Worm (Caenorhabditis elegans) whole organism, L4 larva: ENCODE data around the gene rack-1.

Experiments
- aha-1 ChIP-seq: fragments of 150-350 bp; peaks from one replicate; lab custom pipeline; 2014; ENCODE audit warnings: missing biosample characterization, missing genetic modification characterization
- ceh-44 ChIP-seq: fragments of 200-800 bp; sonication (Bioruptor generic); IDR thresholded peaks from 2 replicates; pipeline ENCODE4 v1.3.6; 2022; ENCODE audit warnings: missing genetic modification reagents, missing genetic modification characterization, missing compliant biosample characterization
- ces-1 ChIP-seq: fragments of 150-350 bp; sonication (generic microtip); optimal IDR thresholded peaks from 4 replicates; lab custom pipeline; 2014; ENCODE audit warnings: missing biosample characterization, missing genetic modification reagents, missing genetic modification characterization
- cey-2 ChIP-seq: sonication (generic microtip); optimal IDR thresholded peaks from 3 replicates; lab custom pipeline; 2017; ENCODE audit warnings: missing genetic modification characterization, mild to moderate bottlenecking, missing compliant biosample characterization, antibody characterized with exemption, borderline replicate concordance; ENCODE audit not compliant: insufficient read depth
- dmd-6 ChIP-seq: fragments of 200-800 bp; sonication (Bioruptor generic); IDR thresholded peaks from 2 replicates; pipeline ENCODE4 v1.3.6; 2022; ENCODE audit warnings: missing genetic modification reagents, missing genetic modification characterization, missing compliant biosample characterization
- dmd-9 ChIP-seq: fragments of 200-800 bp; sonication (Bioruptor generic); IDR thresholded peaks from 2 replicates; pipeline ENCODE4 v1.3.6; 2022; ENCODE audit warnings: missing genetic modification reagents, missing genetic modification characterization, missing compliant biosample characterization
- dpl-1 ChIP-seq: fragments of 150-350 bp; optimal IDR thresholded peaks from 2 replicates; lab custom pipeline; 2014; ENCODE audit warnings: missing biosample characterization, missing genetic modification reagents, missing genetic modification characterization
- fkh-10 ChIP-seq: fragments of 150-350 bp; optimal IDR thresholded peaks from 2 replicates; lab custom pipeline; 2014; ENCODE audit warnings: missing biosample characterization, missing genetic modification reagents, missing genetic modification characterization
- lin-13 ChIP-seq: fragments of 150-350 bp; optimal IDR thresholded peaks from 2 replicates; lab custom pipeline; 2014; ENCODE audit warnings: missing biosample characterization, missing genetic modification reagents, missing genetic modification characterization
- lin-38 ChIP-seq: fragments of 200-800 bp; sonication (Bioruptor generic); IDR thresholded peaks from 2 replicates; pipeline ENCODE4 v1.3.6; 2022; ENCODE audit warnings: missing genetic modification reagents, missing genetic modification characterization, missing compliant biosample characterization
- mdt-29 ChIP-seq: fragments of 200-800 bp; sonication (Bioruptor generic); IDR thresholded peaks from 2 replicates; pipeline ENCODE4 v1.3.6; 2022; ENCODE audit warnings: missing genetic modification reagents, missing genetic modification characterization, missing compliant biosample characterization
- mes-2 ChIP-seq: sonication (generic microtip); optimal IDR thresholded peaks from 2 replicates; lab custom pipeline; 2016; ENCODE audit warnings: missing genotype, mild to moderate bottlenecking, missing genetic modification characterization, missing compliant biosample characterization; ENCODE audit not compliant: poor library complexity, severe bottlenecking
- mxl-2 ChIP-seq: fragments of 200-800 bp; sonication (Bioruptor generic); conservative IDR thresholded peaks from 2 replicates; pipeline ENCODE4 v1.3.6; 2022; ENCODE audit warnings: missing genetic modification reagents, missing genetic modification characterization, missing compliant biosample characterization
- nhr-25 ChIP-seq: sonication (generic microtip); optimal IDR thresholded peaks from 2 replicates; lab custom pipeline; 2017; ENCODE audit warnings: missing genetic modification characterization, mild to moderate bottlenecking, missing compliant biosample characterization, antibody characterized with exemption, moderate library complexity, borderline replicate concordance; ENCODE audit not compliant: insufficient read depth
- nhr-28 ChIP-seq: fragments of 150-350 bp; optimal IDR thresholded peaks from 2 replicates; lab custom pipeline; 2014; ENCODE audit warnings: missing biosample characterization, missing genetic modification characterization
- nhr-42 ChIP-seq: fragments of 200-800 bp; sonication (Bioruptor generic); IDR thresholded peaks from 2 replicates; pipeline ENCODE4 v1.3.6; 2022; ENCODE audit warnings: missing genetic modification characterization, missing compliant biosample characterization
- nhr-48 ChIP-seq: sonication (generic microtip); optimal IDR thresholded peaks from 2 replicates; lab custom pipeline; 2016; ENCODE audit warnings: mild to moderate bottlenecking, missing genetic modification characterization, missing compliant biosample characterization
- nhr-77 ChIP-seq: fragments of 150-350 bp; optimal IDR thresholded peaks from 2 replicates; lab custom pipeline; 2014; ENCODE audit warnings: missing biosample characterization, missing genetic modification characterization
- pha-4 ChIP-seq, 2 experiments: fragments of 150-350 bp in 1 of 2; fragments of 200-800 bp in 1 of 2; sonication (Bioruptor generic) in 1 of 2; IDR thresholded peaks in 1 of 2; optimal IDR thresholded peaks in 1 of 2; 2 replicates each; pipeline versions ENCODE4 v1.3.6 to Lab custom; 2014 to 2022; ENCODE audit warnings: missing genetic modification characterization in 2 of 2, missing genetic modification reagents in 2 of 2, missing biosample characterization in 1 of 2, missing compliant biosample characterization in 1 of 2
- php-3 ChIP-seq: fragments of 200-800 bp; sonication (Bioruptor generic); IDR thresholded peaks from 2 replicates; pipeline ENCODE4 v1.3.6; 2022; ENCODE audit warnings: missing genetic modification reagents, missing genetic modification characterization, missing compliant biosample characterization
- rbr-2 ChIP-seq: sonication (generic microtip); optimal IDR thresholded peaks from 2 replicates; lab custom pipeline; 2016; ENCODE audit warnings: missing genotype, missing genetic modification characterization, missing compliant biosample characterization
- skn-1 ChIP-seq: fragments of 150-350 bp; optimal IDR thresholded peaks from 2 replicates; lab custom pipeline; 2014; ENCODE audit warnings: missing biosample characterization, missing genetic modification characterization
- spr-1 ChIP-seq: sonication (generic microtip); optimal IDR thresholded peaks from 2 replicates; lab custom pipeline; 2016; ENCODE audit warnings: mild to moderate bottlenecking, missing genetic modification characterization, missing compliant biosample characterization
- tag-97 ChIP-seq: fragments of 200-800 bp; sonication (Bioruptor generic); IDR thresholded peaks from 2 replicates; pipeline ENCODE4 v1.3.6; 2022; ENCODE audit warnings: missing genetic modification characterization, missing compliant biosample characterization
- unc-130 ChIP-seq: sonication (generic microtip); optimal IDR thresholded peaks from 2 replicates; lab custom pipeline; 2016; ENCODE audit warnings: missing genetic modification reagents, missing genetic modification characterization, missing compliant biosample characterization
- unc-62 ChIP-seq, 3 experiments: fragments of 150-350 bp in 1 of 3; sonication (generic microtip); optimal IDR thresholded peaks in 2 of 3; peaks in 1 of 3; 1 replicate in 1 of 3; 2 replicates in 2 of 3; lab custom pipeline; 2014 to 2017; ENCODE audit warnings: missing biosample characterization in 3 of 3, missing genetic modification characterization in 3 of 3, missing genetic modification reagents in 3 of 3, missing genotype in 1 of 3
- zip-11 ChIP-seq: fragments of 200-800 bp; sonication (Bioruptor generic); IDR thresholded peaks from 2 replicates; pipeline ENCODE4 v1.3.6; 2022; ENCODE audit warnings: missing genetic modification characterization, missing compliant biosample characterization
- ztf-11 ChIP-seq: fragments of 150-350 bp; optimal IDR thresholded peaks from 2 replicates; lab custom pipeline; 2014; ENCODE audit warnings: missing biosample characterization, missing genetic modification characterization

The rack-1 gene

ce11 chrIV:10194345-10194744 lies 17.9 kb downstream of the rack-1 start, which contains the start of gene ptrg-1:
TSS of gene ptrg-1 (minus strand) at chrIV:10194445.
- TF ChIP-seq dpl-1 (GFP tag; lab: Kevin White, UChicago) (no peak), rbr-2 (no peak), aha-1 (tag; lab: Kevin White, UChicago) (peak; percentile 3)

ce11 chrIV:10197317-10197867 lies 20.9 kb downstream of the rack-1 start, which contains the start of gene gon-4:
TSS of gene gon-4 (plus strand) at chrIV:10197817.
- TF ChIP-seq pha-4 (GFP tag; IDR thresholded peaks at IDR 0.05; lab: Robert Waterston, UW): no peak
- peak; percentile 52 for TF ChIP-seq pha-4 (tag; optimal IDR thresholded peaks at IDR 0.05; lab: Kevin White, UChicago)
- TF ChIP-seq unc-130: peak; percentile 46
- no peak for TF ChIP-seq dpl-1 (GFP tag; lab: Kevin White, UChicago)
- no peak for TF ChIP-seq php-3 (GFP tag; lab: Robert Waterston, UW)
- TF ChIP-seq nhr-77 (tag; lab: Kevin White, UChicago): no peak
- peak; percentile 81 for TF ChIP-seq mes-2
- no peak for TF ChIP-seq tag-97
- TF ChIP-seq nhr-28 (tag; lab: Kevin White, UChicago): peak; percentile 63

- TF ChIP-seq ces-1 (GFP tag; lab: Kevin White, UChicago) (no peak), lin-13 (GFP tag; lab: Kevin White, UChicago) (no peak), mdt-29 (GFP tag; lab: Robert Waterston, UW) (no peak), nhr-42 (GFP tag; lab: Robert Waterston, UW) (no peak), mes-2 (no peak), dmd-6 (no peak)
Observed at ce11 chrIV:10206182-10206581, 29.7 kb downstream of the rack-1 start, which contains the start of gene K04D7.6. TSS of gene K04D7.6 (minus strand) at chrIV:10206282.

ce11 chrIV:10214811-10215210 lies 38.3 kb downstream of the rack-1 start, which contains the start of gene abt-1:
TSS of gene abt-1 (minus strand) at chrIV:10214911.
- TF ChIP-seq mdt-29 (GFP tag; lab: Robert Waterston, UW): no peak
- TF ChIP-seq lin-38 (GFP tag; lab: Robert Waterston, UW): no peak
- TF ChIP-seq dmd-9: no peak

ce11 chrIV:10215393-10215792 lies 38.9 kb downstream of the rack-1 start:
- TF ChIP-seq unc-62 (GFP tag; optimal IDR thresholded peaks at IDR 0.05 in 1 of 2; lab: Kevin White, UChicago): peak in 1 of 2 experiments; percentile 95
- no peak for TF ChIP-seq unc-62 (tag; optimal IDR thresholded peaks at IDR 0.05; lab: Kevin White, UChicago)
- TF ChIP-seq nhr-48 (tag; lab: Kevin White, UChicago): no peak
- no peak for TF ChIP-seq fkh-10 (GFP tag; lab: Kevin White, UChicago)
- no peak for TF ChIP-seq ceh-44
- TF ChIP-seq skn-1 (tag; lab: Kevin White, UChicago): no peak
- no peak for TF ChIP-seq nhr-25
- no peak for TF ChIP-seq zip-11 (GFP tag; lab: Robert Waterston, UW)

- TF ChIP-seq nhr-48 (tag; lab: Kevin White, UChicago): peak; percentile 71
- 0 out of 2 replicates have a peak, but pooled peaks have one; percentile 9 for TF ChIP-seq mxl-2 (GFP tag; lab: Robert Waterston, UW)
- peak; percentile 16 for TF ChIP-seq cey-2
- peak; percentile 56 for TF ChIP-seq dmd-6
- TF ChIP-seq ztf-11 (tag; lab: Kevin White, UChicago): no peak
- TF ChIP-seq spr-1: no peak
- TF ChIP-seq, all 104 proteins: peak for 4
Observed at ce11 chrIV:10216078-10216477, 39.6 kb downstream of the rack-1 start, which contains the start of gene col-124. TSS of gene col-124 (plus strand) at chrIV:10216451.
